Fruit fly (Drosophila melanogaster) whole organism, wandering third instar larva: ENCODE measurements around the gene CG32074.

Experiments used
- Abd-B ChIP-seq: fragments of >200 bp; optimal IDR thresholded peaks from 2 replicates; lab custom pipeline; 2017; ENCODE audit warnings: missing biosample characterization, missing genetic modification characterization
- CG32264 ChIP-seq: fragments of 200-800 bp; sonication (Bioruptor generic); optimal IDR thresholded peaks from 2 replicates; lab custom pipeline; 2016; ENCODE audit warnings: missing biosample characterization, missing genetic modification characterization
- CG9705 ChIP-seq: fragments of 200-800 bp; sonication (Bioruptor generic); optimal IDR thresholded peaks from 2 replicates; lab custom pipeline; 2018; ENCODE audit warnings: missing biosample characterization, mild to moderate bottlenecking, missing genetic modification characterization
- CrebA ChIP-seq: fragments of 200-800 bp; sonication (Bioruptor generic); optimal IDR thresholded peaks from 2 replicates; lab custom pipeline; 2016; ENCODE audit warnings: missing biosample characterization, mild to moderate bottlenecking, missing genetic modification characterization, borderline replicate concordance
- Dfd ChIP-seq: fragments of >200 bp; optimal IDR thresholded peaks from 2 replicates; lab custom pipeline; 2017; ENCODE audit warnings: missing biosample characterization, missing genetic modification characterization
- Dif ChIP-seq: fragments of 200-275, 200-300 bp; sonication (Bioruptor generic); optimal IDR thresholded peaks from 2 replicates; lab custom pipeline; 2018; ENCODE audit warnings: missing biosample characterization, missing genetic modification characterization; ENCODE audit not compliant: partially characterized antibody
- GATAd ChIP-seq: sonication (Bioruptor generic); optimal IDR thresholded peaks from 2 replicates; lab custom pipeline; 2016; ENCODE audit warnings: missing biosample characterization, missing genetic modification characterization
- HLH106 ChIP-seq: fragments of 200-800 bp; optimal IDR thresholded peaks from 3 replicates; lab custom pipeline; 2019; ENCODE audit warnings: missing biosample characterization, mild to moderate bottlenecking, missing genetic modification characterization, moderate library complexity
- Hnf4 ChIP-seq: fragments of 200-800 bp; sonication (Bioruptor generic); optimal IDR thresholded peaks from 2 replicates; lab custom pipeline; 2016; ENCODE audit warnings: missing biosample characterization, mild to moderate bottlenecking, missing genetic modification characterization
- Hr83 ChIP-seq: fragments of 200-300 bp; sonication (Bioruptor generic); optimal IDR thresholded peaks from 2 replicates; lab custom pipeline; 2016; ENCODE audit warnings: missing biosample characterization, mild to moderate bottlenecking, missing genetic modification characterization, moderate library complexity; ENCODE audit not compliant: poor library complexity, severe bottlenecking
- Jra ChIP-seq: sonication (Bioruptor generic); optimal IDR thresholded peaks from 2 replicates; lab custom pipeline; 2016; ENCODE audit warnings: missing biosample characterization, missing genetic modification characterization
- Mio ChIP-seq: sonication (Bioruptor generic); optimal IDR thresholded peaks from 2 replicates; lab custom pipeline; 2016; ENCODE audit warnings: missing biosample characterization, missing genetic modification characterization
- Myc ChIP-seq: fragments of >200 bp; optimal IDR thresholded peaks from 2 replicates; lab custom pipeline; 2017
- OdsH ChIP-seq: fragments of 200-800 bp; sonication (Bioruptor generic); optimal IDR thresholded peaks from 2 replicates; lab custom pipeline; 2016; ENCODE audit warnings: missing biosample characterization, mild to moderate bottlenecking, missing genetic modification characterization
- Rel ChIP-seq, 2 experiments: fragments of 200-800 bp; sonication (Bioruptor generic) in 1 of 2; optimal IDR thresholded peaks; 2 replicates in 1 of 2; 3 replicates in 1 of 2; lab custom pipeline; 2016 to 2019; ENCODE audit warnings: mild to moderate bottlenecking in 2 of 2, missing biosample characterization in 2 of 2, missing genetic modification characterization in 2 of 2, moderate library complexity in 1 of 2
- Sp1 ChIP-seq: fragments of 200-800 bp; sonication (Bioruptor generic); optimal IDR thresholded peaks from 3 replicates; lab custom pipeline; 2019; ENCODE audit warnings: missing biosample characterization, mild to moderate bottlenecking, missing genetic modification characterization, moderate library complexity
- br ChIP-seq: fragments of 200-800 bp; sonication (Bioruptor generic); optimal IDR thresholded peaks from 2 replicates; lab custom pipeline; 2016; ENCODE audit warnings: missing biosample characterization, missing genetic modification characterization
- brk ChIP-seq: fragments of 200-800 bp; sonication (Bioruptor generic); optimal IDR thresholded peaks from 2 replicates; lab custom pipeline; 2016; ENCODE audit warnings: missing biosample characterization, mild to moderate bottlenecking, missing genetic modification characterization
- dmrt93B ChIP-seq: fragments of 200-800 bp; sonication (Bioruptor generic); optimal IDR thresholded peaks from 2 replicates; lab custom pipeline; 2018; ENCODE audit warnings: missing biosample characterization, mild to moderate bottlenecking, missing genetic modification characterization
- dsf ChIP-seq: sonication (Bioruptor generic); optimal IDR thresholded peaks from 2 replicates; lab custom pipeline; 2016; ENCODE audit warnings: missing biosample characterization, missing genetic modification characterization, borderline replicate concordance
- ey ChIP-seq: fragments of 200-800 bp; sonication (Bioruptor generic); optimal IDR thresholded peaks from 2 replicates; lab custom pipeline; 2016; ENCODE audit warnings: missing biosample characterization, missing genetic modification characterization
- foxo ChIP-seq, 2 experiments: fragments of 200-800 bp; sonication (Bioruptor generic); optimal IDR thresholded peaks; 2 replicates in 1 of 2; 3 replicates in 1 of 2; lab custom pipeline; 2016 to 2017; ENCODE audit warnings: missing biosample characterization in 2 of 2, missing genetic modification characterization in 2 of 2
- fru ChIP-seq: fragments of 200-800 bp; sonication (Bioruptor generic); optimal IDR thresholded peaks from 3 replicates; lab custom pipeline; 2016; ENCODE audit warnings: missing biosample characterization, mild to moderate bottlenecking, missing genetic modification characterization
- h ChIP-seq: fragments of 200-800 bp; sonication (Bioruptor generic); optimal IDR thresholded peaks from 3 replicates; lab custom pipeline; 2016; ENCODE audit warnings: missing biosample characterization, mild to moderate bottlenecking, missing genetic modification characterization
- jim ChIP-seq: fragments of 175-275, 200-325 bp; sonication (Bioruptor generic); optimal IDR thresholded peaks from 2 replicates; lab custom pipeline; 2016; ENCODE audit warnings: missing biosample characterization, mild to moderate bottlenecking, missing genetic modification characterization
- lola ChIP-seq: fragments of >200 bp; optimal IDR thresholded peaks from 2 replicates; lab custom pipeline; 2017; ENCODE audit warnings: missing biosample characterization, missing genetic modification characterization
- pan ChIP-seq: fragments of >200 bp; optimal IDR thresholded peaks from 2 replicates; lab custom pipeline; 2017
- psq ChIP-seq: fragments of 200-800 bp; sonication (Bioruptor generic); optimal IDR thresholded peaks from 3 replicates; lab custom pipeline; 2017; ENCODE audit warnings: missing biosample characterization, mild to moderate bottlenecking, missing genetic modification characterization, moderate library complexity
- rgr ChIP-seq: fragments of 200-800 bp; sonication (Bioruptor generic); optimal IDR thresholded peaks from 3 replicates; lab custom pipeline; 2016; ENCODE audit warnings: missing biosample characterization, mild to moderate bottlenecking, missing genetic modification characterization
- sage ChIP-seq: fragments of 200-800 bp; sonication (Bioruptor generic); optimal IDR thresholded peaks from 2 replicates; lab custom pipeline; 2016; ENCODE audit warnings: missing biosample characterization, mild to moderate bottlenecking, missing genetic modification characterization
- sv ChIP-seq: fragments of 200-800 bp; sonication (Bioruptor generic); optimal IDR thresholded peaks from 3 replicates; lab custom pipeline; 2016; ENCODE audit warnings: missing biosample characterization, missing genetic modification characterization
- usp ChIP-seq: fragments of >200 bp; optimal IDR thresholded peaks from 2 replicates; lab custom pipeline; 2017; ENCODE audit warnings: missing biosample characterization, missing genetic modification characterization
- woc ChIP-seq: sonication (Bioruptor generic); optimal IDR thresholded peaks from 2 replicates; lab custom pipeline; 2016; ENCODE audit warnings: missing biosample characterization, mild to moderate bottlenecking, missing genetic modification characterization

Gene CG32074

dm6 chr3L:11155380-11155779 is 23.3 kb upstream of the CG32074 start:
- peak; percentile 7 for TF ChIP-seq ey (GFP tag; lab: Kevin White, UChicago)
- TF ChIP-seq fru (GFP tag; lab: Kevin White, UChicago), result peak; percentile 20
- peak; percentile 4 for TF ChIP-seq OdsH (GFP tag; lab: Kevin White, UChicago)
- peak; percentile 10 for TF ChIP-seq woc (GFP tag; lab: Kevin White, UChicago)
- peak; percentile 18 for TF ChIP-seq HLH106 (tag; lab: Kevin White, UChicago)
- TF ChIP-seq pan (lab: Kevin White, UChicago), result no peak
- TF ChIP-seq rgr (GFP tag; lab: Kevin White, UChicago), result peak; percentile 26
- TF ChIP-seq Myc (lab: Kevin White, UChicago), result no peak
- peak; percentile 47 for TF ChIP-seq h (GFP tag; lab: Kevin White, UChicago)
- no peak for TF ChIP-seq Hnf4
- TF ChIP-seq Dfd (GFP tag; lab: Kevin White, UChicago), result no peak
- peak; percentile 15 for TF ChIP-seq Sp1 (GFP tag; lab: Kevin White, UChicago)
- peak; percentile 7 for TF ChIP-seq psq
- peak in 1 of 2 experiments; percentile 26 for TF ChIP-seq foxo (GFP tag; optimal IDR thresholded peaks at IDR 0.05; lab: Kevin White, UChicago)

- no peak for TF ChIP-seq dmrt93B
- no peak for TF ChIP-seq lola (GFP tag; lab: Kevin White, UChicago)
- TF ChIP-seq Rel (GFP tag; optimal IDR thresholded peaks at IDR 0.05; lab: Kevin White, UChicago), result no peak
- no peak for TF ChIP-seq Rel (tag; optimal IDR thresholded peaks at IDR 0.05; lab: Kevin White, UChicago)
- no peak for TF ChIP-seq usp (GFP tag; lab: Kevin White, UChicago)
- TF ChIP-seq sage (GFP tag; lab: Kevin White, UChicago), result no peak
- no peak for TF ChIP-seq Dif
- no peak for TF ChIP-seq psq
- TF ChIP-seq CrebA (GFP tag; lab: Kevin White, UChicago), result no peak
- TF ChIP-seq foxo (GFP tag; optimal IDR thresholded peaks at IDR 0.05; lab: Kevin White, UChicago), result no peak
- TF ChIP-seq br (GFP tag; lab: Kevin White, UChicago), result no peak
- no peak for TF ChIP-seq CG32264
Measured at dm6 chr3L:11150735-11151287, 18.7 kb upstream of the CG32074 start, which contains the start of gene CG6216. CG6216 (minus strand) TSS chr3L:11150785.

dm6 chr3L:11148478-11149251 is 16.5 kb upstream of the CG32074 start:
- TF ChIP-seq Mio (GFP tag; lab: Kevin White, UChicago) (no peak), sv (GFP tag; lab: Kevin White, UChicago) (no peak), woc (GFP tag; lab: Kevin White, UChicago) (no peak), Myc (lab: Kevin White, UChicago) (no peak), jim (GFP tag; lab: Kevin White, UChicago) (no peak), lola (GFP tag; lab: Kevin White, UChicago) (no peak), Abd-B (GFP tag; lab: Kevin White, UChicago) (no peak), sage (GFP tag; lab: Kevin White, UChicago) (no peak), Jra (GFP tag; lab: Kevin White, UChicago) (no peak), ey (GFP tag; lab: Kevin White, UChicago) (no peak), foxo (GFP tag; optimal IDR thresholded peaks at IDR 0.05; lab: Kevin White, UChicago) (no peak), Sp1 (GFP tag; lab: Kevin White, UChicago) (no peak), dsf (GFP tag; lab: Kevin White, UChicago) (no peak), GATAd (no peak)

- TF ChIP-seq woc (GFP tag; lab: Kevin White, UChicago) (no peak), Dif (no peak)
- TF ChIP-seq, all 38 proteins: peak for 0
Measured at dm6 chr3L:11147675-11148074, 15.6 kb upstream of the CG32074 start.

- TF ChIP-seq fru (GFP tag; lab: Kevin White, UChicago) (no peak), psq (no peak), sage (GFP tag; lab: Kevin White, UChicago) (no peak), rgr (GFP tag; lab: Kevin White, UChicago) (no peak), CrebA (GFP tag; lab: Kevin White, UChicago) (no peak), CG9705 (GFP tag; lab: Kevin White, UChicago) (no peak), brk (GFP tag; lab: Kevin White, UChicago) (no peak), Hr83 (GFP tag; lab: Kevin White, UChicago) (no peak), dsf (GFP tag; lab: Kevin White, UChicago) (no peak), Dfd (GFP tag; lab: Kevin White, UChicago) (no peak), Myc (lab: Kevin White, UChicago) (no peak)
Measured at dm6 chr3L:11145065-11145464, 12.9 kb upstream of the CG32074 start.
